Worm (Caenorhabditis elegans) whole organism, midembryonic: ENCODE measurements around the gene ZK673.11.
"Not testable (repeated sequence)": the region's sequence is repeated elsewhere in the genome, so short reads cannot be mapped to it uniquely, and the experiment has no call there.

ENCODE experiments used
- T22C8.4 ChIP-seq: fragments of 200-800 bp; sonication (Bioruptor generic); IDR thresholded peaks from 2 replicates; pipeline ENCODE4 v1.3.6; 2022; ENCODE audit warnings: missing genetic modification characterization, missing compliant biosample characterization
- cog-1 ChIP-seq: sonication (generic microtip); optimal IDR thresholded peaks from 2 replicates; lab custom pipeline; 2016; ENCODE audit warnings: missing genetic modification characterization, missing compliant biosample characterization
- flt-1 ChIP-seq: fragments of 200-800 bp; sonication (Bioruptor generic); IDR thresholded peaks from 2 replicates; pipeline ENCODE4 v1.3.6; 2022; ENCODE audit warnings: missing genetic modification characterization, missing compliant biosample characterization
- klf-2 ChIP-seq: fragments of 200-800 bp; sonication (Bioruptor generic); conservative IDR thresholded peaks from 2 replicates; pipeline ENCODE4 v1.3.6; 2022; ENCODE audit warnings: missing genetic modification reagents, missing genetic modification characterization, missing compliant biosample characterization
- med-1 ChIP-seq: sonication (generic microtip); optimal IDR thresholded peaks from 2 replicates; lab custom pipeline; 2017; ENCODE audit warnings: missing genetic modification characterization, mild to moderate bottlenecking, missing compliant biosample characterization, antibody characterized with exemption, missing genetic modification reagents; ENCODE audit not compliant: insufficient read depth
- ref-1 ChIP-seq: fragments of 200-800 bp; sonication (Bioruptor generic); conservative IDR thresholded peaks from 2 replicates; pipeline ENCODE4 v1.3.6; 2022; ENCODE audit warnings: missing genetic modification reagents, missing genetic modification characterization, missing compliant biosample characterization
- tab-1 ChIP-seq: fragments of 200-800 bp; sonication (Bioruptor generic); IDR thresholded peaks from 2 replicates; pipeline ENCODE4 v1.3.6; 2022; ENCODE audit warnings: missing genetic modification characterization, missing compliant biosample characterization
- ztf-23 ChIP-seq: fragments of 200-800 bp; sonication (Bioruptor generic); IDR thresholded peaks from 2 replicates; pipeline ENCODE4 v1.3.6; 2022; ENCODE audit warnings: missing genetic modification reagents, missing genetic modification characterization, missing compliant biosample characterization
- ztf-29 ChIP-seq: fragments of 200-800 bp; sonication (Bioruptor generic); IDR thresholded peaks from 2 replicates; pipeline ENCODE4 v1.3.6; 2022; ENCODE audit warnings: missing genetic modification reagents, missing genetic modification characterization, missing compliant biosample characterization

ZK673.11 gene

ce11 chrII:10481824-10482556 lies 24.9 kb downstream of the ZK673.11 start, which contains the start of the genes clec-60 and ZK666.11:
clec-60 (minus strand) TSS chrII:10481874.
ZK666.11 (plus strand) TSS chrII:10482522.
- TF ChIP-seq klf-2 (GFP tag; lab: Robert Waterston, UW) (no peak), T22C8.4 (GFP tag; lab: Robert Waterston, UW) (no peak), ztf-29 (GFP tag; lab: Robert Waterston, UW) (no peak), flt-1 (no peak), med-1 (GFP tag; lab: Kevin White, UChicago) (no peak), cog-1 (tag; lab: Kevin White, UChicago) (no peak), tab-1 (GFP tag; lab: Robert Waterston, UW) (no peak), ref-1 (no peak), ztf-23 (GFP tag; lab: Robert Waterston, UW) (no peak)

DNA sequence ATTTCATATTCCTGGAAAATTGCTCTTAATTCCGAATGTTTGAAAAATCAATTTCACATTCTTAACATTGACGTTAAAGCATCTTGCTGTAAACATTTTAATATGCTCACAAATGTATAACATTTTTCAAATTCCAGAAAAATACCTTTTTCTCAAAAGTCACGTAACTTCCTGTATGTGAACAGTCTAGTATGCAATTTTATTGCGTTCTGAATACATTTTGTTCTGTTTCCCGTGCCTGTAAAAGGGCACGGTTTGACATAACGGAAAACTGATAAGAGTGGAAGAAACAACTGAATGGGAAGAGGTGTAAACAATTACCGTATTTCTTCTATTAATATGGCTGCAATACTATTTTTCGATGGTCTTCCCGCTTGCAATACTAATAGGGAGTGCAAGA lies 25.8 kb downstream of the ZK673.11 start:
- no peak for TF ChIP-seq T22C8.4 (GFP tag; lab: Robert Waterston, UW)
- TF ChIP-seq flt-1 = no peak
- no peak for TF ChIP-seq klf-2 (GFP tag; lab: Robert Waterston, UW)
- TF ChIP-seq tab-1 (GFP tag; lab: Robert Waterston, UW) = no peak
- TF ChIP-seq med-1 (GFP tag; lab: Kevin White, UChicago) = no peak
- TF ChIP-seq ref-1 = no peak
- TF ChIP-seq cog-1 (tag; lab: Kevin White, UChicago) = no peak
- TF ChIP-seq ztf-29 (GFP tag; lab: Robert Waterston, UW) = no peak
- TF ChIP-seq ztf-23 (GFP tag; lab: Robert Waterston, UW) = no peak

- TF ChIP-seq med-1 (GFP tag; lab: Kevin White, UChicago) (no peak), klf-2 (GFP tag; lab: Robert Waterston, UW) (no peak), ztf-23 (GFP tag; lab: Robert Waterston, UW) (no peak), ztf-29 (GFP tag; lab: Robert Waterston, UW) (no peak), tab-1 (GFP tag; lab: Robert Waterston, UW) (no peak), T22C8.4 (GFP tag; lab: Robert Waterston, UW) (no peak), cog-1 (tag; lab: Kevin White, UChicago) (no peak), ref-1 (no peak), flt-1 (no peak)
These were observed 26.8 kb downstream of the ZK673.11 start for ce11 chrII:10483860-10484259.

DNA sequence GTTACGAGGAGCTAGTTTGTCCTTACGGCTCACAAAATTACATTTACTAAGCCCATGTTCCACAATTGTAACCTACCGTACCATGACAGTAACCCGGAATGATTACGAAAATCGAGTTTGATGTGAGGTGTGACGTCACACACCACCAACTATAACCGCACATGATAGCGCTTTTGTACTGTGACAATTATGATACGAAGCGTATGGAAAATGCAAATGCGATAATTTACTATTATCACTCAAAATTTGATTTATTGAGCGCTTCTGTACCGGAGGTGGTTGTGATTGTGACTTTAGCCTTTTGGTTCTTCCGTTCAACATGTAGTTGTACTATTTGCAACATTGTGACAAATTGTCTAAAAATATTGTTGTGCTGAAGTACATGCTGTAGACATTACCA lies 28.6 kb downstream of the ZK673.11 start:
- TF ChIP-seq cog-1 (tag; lab: Kevin White, UChicago) = no peak
- no peak for TF ChIP-seq tab-1 (GFP tag; lab: Robert Waterston, UW)
- no peak for TF ChIP-seq flt-1
- TF ChIP-seq ref-1 = no peak
- no peak for TF ChIP-seq ztf-29 (GFP tag; lab: Robert Waterston, UW)
- no peak for TF ChIP-seq klf-2 (GFP tag; lab: Robert Waterston, UW)
- TF ChIP-seq T22C8.4 (GFP tag; lab: Robert Waterston, UW) = no peak
- TF ChIP-seq ztf-23 (GFP tag; lab: Robert Waterston, UW) = no peak
- TF ChIP-seq med-1 (GFP tag; lab: Kevin White, UChicago) = no peak

ce11 chrII:10486738-10487137 lies 29.7 kb downstream of the ZK673.11 start, which contains the start of gene ZK666.15:
ZK666.15 (plus strand) TSS chrII:10487038.
- TF ChIP-seq med-1 (GFP tag; lab: Kevin White, UChicago) = no peak
- no peak for TF ChIP-seq klf-2 (GFP tag; lab: Robert Waterston, UW)
- no peak for TF ChIP-seq ref-1
- no peak for TF ChIP-seq flt-1

- TF ChIP-seq T22C8.4 (GFP tag; lab: Robert Waterston, UW) (no peak), cog-1 (tag; lab: Kevin White, UChicago) (no peak), ztf-29 (GFP tag; lab: Robert Waterston, UW) (no peak), tab-1 (GFP tag; lab: Robert Waterston, UW) (no peak), ztf-23 (GFP tag; lab: Robert Waterston, UW) (no peak), klf-2 (GFP tag; lab: Robert Waterston, UW) (no peak), med-1 (GFP tag; lab: Kevin White, UChicago) (no peak), flt-1 (no peak), ref-1 (no peak)
These were observed 33.2 kb downstream of the ZK673.11 start, which contains the start of gene clec-61 for ce11 chrII:10490329-10490728. clec-61 (minus strand) TSS chrII:10490537.

DNA sequence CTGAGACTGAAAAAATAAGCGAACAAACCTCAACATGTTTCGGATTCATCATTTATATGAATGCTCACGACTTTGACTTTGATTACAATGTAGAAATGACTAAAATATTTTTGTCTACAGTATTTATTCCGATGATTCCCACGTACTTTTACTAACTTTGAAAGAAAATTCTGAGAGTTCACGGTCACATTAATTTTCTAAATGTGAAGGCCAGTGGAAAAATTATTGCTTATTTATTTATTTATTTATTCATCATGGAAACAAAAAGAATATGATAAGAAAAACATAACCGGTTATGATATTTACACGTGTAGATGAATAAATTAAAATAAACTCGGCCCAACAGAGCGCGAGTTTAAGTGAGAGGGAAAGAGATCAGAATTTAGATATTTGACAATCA lies 36.0 kb downstream of the ZK673.11 start, which contains the start of gene ZK666.8:
Gene ZK666.8, minus strand, starts transcription at position 101 of the 400 bp plus-strand sequence.
- not testable (repeated sequence) for TF ChIP-seq ztf-29 (GFP tag; lab: Robert Waterston, UW); med-1 (GFP tag; lab: Kevin White, UChicago); cog-1 (tag; lab: Kevin White, UChicago)

ce11 chrII:10494467-10494866 lies 37.4 kb downstream of the ZK673.11 start, which contains the start of gene ZK666.14:
ZK666.14 (plus strand) TSS chrII:10494767.
- TF ChIP-seq flt-1 = no peak
- no peak for TF ChIP-seq tab-1 (GFP tag; lab: Robert Waterston, UW)
- TF ChIP-seq ref-1 = no peak
- no peak for TF ChIP-seq ztf-23 (GFP tag; lab: Robert Waterston, UW)
- TF ChIP-seq ztf-29 (GFP tag; lab: Robert Waterston, UW) = no peak
- TF ChIP-seq med-1 (GFP tag; lab: Kevin White, UChicago) = no peak
- no peak for TF ChIP-seq klf-2 (GFP tag; lab: Robert Waterston, UW)
- TF ChIP-seq T22C8.4 (GFP tag; lab: Robert Waterston, UW) = no peak
- no peak for TF ChIP-seq cog-1 (tag; lab: Kevin White, UChicago)

ce11 chrII:10495912-10496311 lies 38.8 kb downstream of the ZK673.11 start, which contains the start of gene ZK666.12:
ZK666.12 (plus strand) TSS chrII:10496212.
- TF ChIP-seq T22C8.4 (GFP tag; lab: Robert Waterston, UW) = no peak
- TF ChIP-seq klf-2 (GFP tag; lab: Robert Waterston, UW) = no peak
- TF ChIP-seq cog-1 (tag; lab: Kevin White, UChicago) = no peak
- TF ChIP-seq ztf-23 (GFP tag; lab: Robert Waterston, UW) = no peak
- no peak for TF ChIP-seq ref-1
- no peak for TF ChIP-seq ztf-29 (GFP tag; lab: Robert Waterston, UW)
- TF ChIP-seq flt-1 = no peak
- no peak for TF ChIP-seq med-1 (GFP tag; lab: Kevin White, UChicago)
- TF ChIP-seq tab-1 (GFP tag; lab: Robert Waterston, UW) = no peak
